Fruit fly (Drosophila melanogaster): ENCODE data around the gene CG4022.

Gene CG4022

dm6 chr3L:9398435-9398981 is 12.1 kb downstream of the CG4022 start (continued):
- TF ChIP-seq CG13624 (GFP tag; optimal IDR thresholded peaks at IDR 0.05) (no peak), pan (optimal IDR thresholded peaks at IDR 0.05) (peak in 1 of 2 experiments; percentile 46), pan (GFP tag; optimal IDR thresholded peaks at IDR 0.05 in 1 of 2, IDR thresholded peaks at IDR 0.05 in 1 of 2) (peak in 1 of 2 experiments; percentile 7), sens-2 (GFP tag; IDR thresholded peaks at IDR 0.05) (no peak), Tbp (GFP tag; optimal IDR thresholded peaks at IDR 0.05) (no peak), CG17385 (GFP tag; optimal IDR thresholded peaks at IDR 0.05) (no peak), Gug (GFP tag; IDR thresholded peaks at IDR 0.05) (0 out of 4 replicates have a peak, but pooled peaks have one; percentile 18), CG18011 (GFP tag; optimal IDR thresholded peaks at IDR 0.05) (no peak), crp (GFP tag; optimal IDR thresholded peaks at IDR 0.05) (no peak), ac (GFP tag; optimal IDR thresholded peaks at IDR 0.05) (no peak), CG15073 (GFP tag; optimal IDR thresholded peaks at IDR 0.05) (no peak), chm (GFP tag; IDR thresholded peaks at IDR 0.05) (no peak), CG15514 (GFP tag; optimal IDR thresholded peaks at IDR 0.05) (no peak), scrt (GFP tag; optimal IDR thresholded peaks at IDR 0.05) (no peak), CG34224 (GFP tag; IDR thresholded peaks at IDR 0.05; ENCODE audit: partially characterized antibody) (no peak)

dm6 chr3L:9398028-9398427 is 12.6 kb downstream of the CG4022 start:
- TF ChIP-seq wor (GFP tag; IDR thresholded peaks at IDR 0.05): no peak
- TF ChIP-seq eve (GFP tag; optimal IDR thresholded peaks at IDR 0.05): peak in 1 of 2 experiments; percentile 64
- no peak for TF ChIP-seq danr (GFP tag; IDR thresholded peaks at IDR 0.05)
- no peak for TF ChIP-seq CG30403 (GFP tag; optimal IDR thresholded peaks at IDR 0.05)
- TF ChIP-seq mirr (GFP tag; optimal IDR thresholded peaks at IDR 0.05): peak; percentile 21
- no peak for TF ChIP-seq crol (GFP tag; IDR thresholded peaks at IDR 0.05)
- TF ChIP-seq Bgb (GFP tag; IDR thresholded peaks at IDR 0.05; ENCODE audit: partially characterized antibody): no peak
- TF ChIP-seq chinmo (GFP tag; IDR thresholded peaks at IDR 0.05; ENCODE audit: partially characterized antibody): 0 out of 4 replicates have a peak, but pooled peaks have one; percentile 48
- 0 out of 2 replicates have a peak, but pooled peaks have one; percentile 1 for TF ChIP-seq Rfx (GFP tag; IDR thresholded peaks at IDR 0.05)

- TF ChIP-seq CG10321 (GFP tag; IDR thresholded peaks at IDR 0.05) (no peak), CG6813 (GFP tag; optimal IDR thresholded peaks at IDR 0.05) (peak; percentile 90), run (tag; optimal IDR thresholded peaks at IDR 0.05) (no peak), CG8388 (GFP tag; optimal IDR thresholded peaks at IDR 0.05) (peak; percentile 70), CG8290 (GFP tag; optimal IDR thresholded peaks at IDR 0.05) (peak; percentile 53), CG8290 (tag; optimal IDR thresholded peaks at IDR 0.05) (peak in 1 of 2 experiments; percentile 91), Hr3 (GFP tag; optimal IDR thresholded peaks at IDR 0.05) (no peak), lola (GFP tag; optimal IDR thresholded peaks at IDR 0.05) (no peak), Sry-δ (GFP tag; optimal IDR thresholded peaks at IDR 0.05) (peak; percentile 28), fru (optimal IDR thresholded peaks at IDR 0.05) (no peak), pnt (GFP tag; optimal IDR thresholded peaks at IDR 0.05) (peak; percentile 25), CG2875 (GFP tag; optimal IDR thresholded peaks at IDR 0.05) (peak; percentile 6), Sry-β (GFP tag; optimal IDR thresholded peaks at IDR 0.05) (no peak), BtbVII (GFP tag; optimal IDR thresholded peaks at IDR 0.05) (peak; percentile 91), CG6791 (GFP tag; IDR thresholded peaks at IDR 0.05; ENCODE audit: partially characterized antibody) (no peak), CG11093 (GFP tag; IDR thresholded peaks at IDR 0.05) (no peak), CG14014 (GFP tag; IDR thresholded peaks at IDR 0.05) (no peak; the same call in 1 of the 2 replicates), exex (tag; optimal IDR thresholded peaks at IDR 0.05) (peak; percentile 79), CG8924 (tag; optimal IDR thresholded peaks at IDR 0.05) (peak; percentile 25), NfI (GFP tag; optimal IDR thresholded peaks at IDR 0.05) (peak; percentile 38), CG6272 (GFP tag; IDR thresholded peaks at IDR 0.05) (no peak), Ptx1 (GFP tag; IDR thresholded peaks at IDR 0.05) (peak; percentile 26; the same call in 1 of the 2 replicates), Meics (GFP tag; optimal IDR thresholded peaks at IDR 0.05) (peak; percentile 90), esg (GFP tag; conservative IDR thresholded peaks at IDR 0.05) (no peak), Usf (GFP tag; optimal IDR thresholded peaks at IDR 0.05) (no peak)
Measured at dm6 chr3L:9397156-9397555, 13.5 kb downstream of the CG4022 start.

All from whole organism, embryonic.